Worm (Caenorhabditis elegans) whole organism, L3 larva: ENCODE measurements around the gene col-71.

Experiments
- aly-2 ChIP-seq: fragments of 150-350 bp; optimal IDR thresholded peaks from 2 replicates; lab custom pipeline; 2014; ENCODE audit warnings: missing biosample characterization, missing genetic modification characterization
- egl-27 ChIP-seq: sonication (generic microtip); optimal IDR thresholded peaks from 4 replicates; lab custom pipeline; 2017; ENCODE audit warnings: missing biosample characterization, missing genetic modification reagents, missing genetic modification characterization
- elt-1 ChIP-seq: fragments of 150-350 bp; optimal IDR thresholded peaks from 2 replicates; lab custom pipeline; 2014; ENCODE audit warnings: missing biosample characterization, missing genetic modification characterization
- elt-3 ChIP-seq, 3 experiments: fragments of 150-350 bp in 1 of 3; sonication (generic microtip) in 2 of 3; optimal IDR thresholded peaks; 2 replicates in 2 of 3; 4 replicates in 1 of 3; lab custom pipeline; 2014 to 2017; ENCODE audit warnings: missing biosample characterization in 3 of 3, missing genetic modification characterization in 3 of 3
- jun-1 ChIP-seq: fragments of 150-350 bp; optimal IDR thresholded peaks from 2 replicates; lab custom pipeline; 2014; ENCODE audit warnings: missing biosample characterization, missing genetic modification reagents, missing genetic modification characterization
- lin-39 ChIP-seq: fragments of 150-350 bp; optimal IDR thresholded peaks from 2 replicates; lab custom pipeline; 2018; ENCODE audit warnings: missing biosample characterization, missing genetic modification reagents, missing genetic modification characterization
- nhr-11 ChIP-seq: fragments of 150-350 bp; optimal IDR thresholded peaks from 2 replicates; lab custom pipeline; 2014; ENCODE audit warnings: missing biosample characterization, missing genetic modification characterization
- nhr-237 ChIP-seq: fragments of 150-350 bp; optimal IDR thresholded peaks from 2 replicates; lab custom pipeline; 2014; ENCODE audit warnings: missing biosample characterization, missing genetic modification characterization
- nhr-25 ChIP-seq: sonication (generic microtip); optimal IDR thresholded peaks from 2 replicates; lab custom pipeline; 2017; ENCODE audit warnings: missing biosample characterization, missing genetic modification characterization
- pha-4 ChIP-seq: fragments of 150-350 bp; optimal IDR thresholded peaks from 2 replicates; lab custom pipeline; 2014; ENCODE audit warnings: missing biosample characterization, missing genetic modification reagents, missing genetic modification characterization
- pqm-1 ChIP-seq: fragments of 150-350 bp; optimal IDR thresholded peaks from 2 replicates; lab custom pipeline; 2017; ENCODE audit warnings: missing biosample characterization, missing genetic modification characterization, inconsistent platforms
- snpc-4 ChIP-seq: fragments of 150-350 bp; optimal IDR thresholded peaks from 2 replicates; lab custom pipeline; 2014; ENCODE audit warnings: missing biosample characterization, missing genetic modification characterization

- TF ChIP-seq nhr-237, result no peak
- no peak for TF ChIP-seq snpc-4 (tag; lab: Kevin White, UChicago)
- TF ChIP-seq nhr-25, result no peak
- no peak for TF ChIP-seq nhr-11
- no peak for TF ChIP-seq jun-1
- TF ChIP-seq egl-27 (tag; lab: Kevin White, UChicago), result no peak
- no peak for TF ChIP-seq elt-1 (tag; lab: Kevin White, UChicago)
- TF ChIP-seq pqm-1, result no peak
- no peak for TF ChIP-seq aly-2 (tag; lab: Kevin White, UChicago)
- no peak for TF ChIP-seq elt-3 (tag; optimal IDR thresholded peaks at IDR 0.05; lab: Kevin White, UChicago)
- TF ChIP-seq lin-39 (tag; lab: Kevin White, UChicago), result no peak
- TF ChIP-seq pha-4 (tag; lab: Kevin White, UChicago), result no peak
Observed at ce11 chrII:3550352-3550751, 48.0 kb upstream of the col-71 start, which contains the start of gene W10G11.19.
